Worm (Caenorhabditis elegans) whole organism, L2 larva: Measurements from ENCODE around the gene srw-69.

Experiments
- ZK546.5 ChIP-seq: sonication (generic microtip); optimal IDR thresholded peaks from 2 replicates; lab custom pipeline; 2017; ENCODE audit warnings: missing biosample characterization, missing genetic modification characterization
- dmd-4 ChIP-seq: sonication (generic microtip); optimal IDR thresholded peaks from 2 replicates; lab custom pipeline; 2017; ENCODE audit warnings: missing biosample characterization, missing genetic modification characterization
- egl-27 ChIP-seq: sonication (generic microtip); optimal IDR thresholded peaks from 3 replicates; lab custom pipeline; 2017; ENCODE audit warnings: missing biosample characterization, missing genetic modification reagents, missing genetic modification characterization
- elt-1 ChIP-seq: fragments of 150-350 bp; optimal IDR thresholded peaks from 2 replicates; lab custom pipeline; 2014; ENCODE audit warnings: missing biosample characterization, missing genetic modification characterization
- lsy-2 ChIP-seq, 2 experiments: fragments of 150-350 bp in 1 of 2; sonication (generic microtip) in 1 of 2; optimal IDR thresholded peaks; 2 replicates each; lab custom pipeline; 2014 to 2017; ENCODE audit warnings: missing biosample characterization in 2 of 2, missing genetic modification characterization in 2 of 2
- nhr-23 ChIP-seq: fragments of 150-350 bp; optimal IDR thresholded peaks from 2 replicates; lab custom pipeline; 2014; ENCODE audit warnings: missing biosample characterization, missing genetic modification reagents, missing genetic modification characterization
- nhr-6 ChIP-seq: fragments of 150-350 bp; optimal IDR thresholded peaks from 2 replicates; lab custom pipeline; 2014; ENCODE audit warnings: missing biosample characterization, missing genetic modification characterization
- skn-1 ChIP-seq: sonication (generic microtip); optimal IDR thresholded peaks from 2 replicates; lab custom pipeline; 2017; ENCODE audit warnings: missing biosample characterization, missing genetic modification characterization
- snpc-4 ChIP-seq: fragments of 150-350 bp; optimal IDR thresholded peaks from 2 replicates; lab custom pipeline; 2014; ENCODE audit warnings: missing biosample characterization, missing genetic modification characterization
- unc-39 ChIP-seq: fragments of 150-350 bp; optimal IDR thresholded peaks from 2 replicates; lab custom pipeline; 2014; ENCODE audit warnings: missing biosample characterization, missing genetic modification characterization
- unc-62 ChIP-seq: fragments of 150-350 bp; optimal IDR thresholded peaks from 2 replicates; lab custom pipeline; 2014; ENCODE audit warnings: missing biosample characterization, missing genetic modification reagents, missing genetic modification characterization
- zag-1 ChIP-seq: fragments of 150-350 bp; optimal IDR thresholded peaks from 2 replicates; lab custom pipeline; 2014; ENCODE audit warnings: missing biosample characterization, missing genetic modification characterization
- ztf-4 ChIP-seq: fragments of 150-350 bp; optimal IDR thresholded peaks from 2 replicates; lab custom pipeline; 2014; ENCODE audit warnings: missing biosample characterization, missing genetic modification characterization

DNA sequence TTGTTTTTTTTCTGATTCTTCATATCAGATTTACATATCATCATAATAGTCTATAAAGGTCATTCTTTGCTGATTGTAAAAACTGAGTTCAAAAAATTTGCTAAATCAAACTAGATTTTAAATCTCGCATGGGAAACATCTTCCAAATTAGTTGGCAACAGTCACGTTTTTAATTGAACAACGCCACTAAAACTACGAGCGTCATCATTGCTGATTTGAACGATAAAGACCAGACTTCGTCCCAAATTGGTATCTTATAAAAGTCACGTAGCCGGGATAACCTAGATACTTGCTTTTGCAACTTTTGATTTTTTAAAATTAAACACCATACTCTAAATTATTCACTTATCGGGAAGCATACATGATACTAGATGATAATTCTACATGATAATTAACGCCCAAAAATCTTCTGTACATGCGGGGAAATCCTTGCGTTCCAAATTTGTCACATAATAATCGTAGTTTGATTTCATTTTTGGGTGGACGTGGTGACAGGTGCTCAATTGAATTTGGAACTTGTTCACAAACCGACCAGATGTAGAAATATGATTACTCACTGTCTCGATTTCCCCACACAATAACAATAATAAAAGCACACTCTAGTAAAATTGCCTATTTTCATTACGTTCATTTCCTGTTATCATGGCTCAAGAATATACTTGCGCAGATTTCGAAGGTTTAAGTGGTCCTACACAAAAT lies 11.6 kb downstream of the srw-69 start, which contains the start of gene srw-67:
- TF ChIP-seq skn-1 (tag; lab: Kevin White, UChicago) (no peak), snpc-4 (tag; lab: Kevin White, UChicago) (no peak), nhr-23 (tag; lab: Kevin White, UChicago) (no peak), ztf-4 (tag; lab: Kevin White, UChicago) (no peak), nhr-6 (tag; lab: Kevin White, UChicago) (no peak), ZK546.5 (tag; lab: Kevin White, UChicago) (no peak), unc-62 (GFP tag; lab: Kevin White, UChicago) (no peak), elt-1 (tag; lab: Kevin White, UChicago) (no peak), lsy-2 (tag; optimal IDR thresholded peaks at IDR 0.05; lab: Kevin White, UChicago) (no peak), dmd-4 (tag; lab: Kevin White, UChicago) (no peak), egl-27 (tag; lab: Kevin White, UChicago) (no peak), unc-39 (tag; lab: Kevin White, UChicago) (no peak), zag-1 (tag; lab: Kevin White, UChicago) (no peak)
